Fruit fly (Drosophila melanogaster): ENCODE results near the gene CG14439.

The CG14439 gene

dm6 chrX:6790944-6791343 lies 43.6 kb downstream of the CG14439 start:
- TF ChIP-seq CG17801 (GFP tag; optimal IDR thresholded peaks at IDR 0.05; ENCODE audit: partially characterized antibody) = no peak

- no peak for TF ChIP-seq CG17801 (GFP tag; optimal IDR thresholded peaks at IDR 0.05; ENCODE audit: partially characterized antibody)
Observed at dm6 chrX:6791531-6791930, 44.2 kb downstream of the CG14439 start.

dm6 chrX:6792891-6793290 lies 45.5 kb downstream of the CG14439 start:
- TF ChIP-seq CG17801 (GFP tag; optimal IDR thresholded peaks at IDR 0.05; ENCODE audit: partially characterized antibody) = no peak

dm6 chrX:6793390-6793789 lies 46.0 kb downstream of the CG14439 start:
- no peak for TF ChIP-seq CG17801 (GFP tag; optimal IDR thresholded peaks at IDR 0.05; ENCODE audit: partially characterized antibody)

dm6 chrX:6794190-6794589 lies 46.8 kb downstream of the CG14439 start:
- peak; percentile 65 for TF ChIP-seq CG17801 (GFP tag; optimal IDR thresholded peaks at IDR 0.05; ENCODE audit: partially characterized antibody)

- no peak for TF ChIP-seq CG17801 (GFP tag; optimal IDR thresholded peaks at IDR 0.05; ENCODE audit: partially characterized antibody)
Observed at dm6 chrX:6794826-6795225, 47.5 kb downstream of the CG14439 start.

- no peak for TF ChIP-seq CG17801 (GFP tag; optimal IDR thresholded peaks at IDR 0.05; ENCODE audit: partially characterized antibody)
Observed at dm6 chrX:6795987-6796691, 48.8 kb downstream of the CG14439 start.

dm6 chrX:6796972-6797371 lies 49.6 kb downstream of the CG14439 start:
- TF ChIP-seq CG17801 (GFP tag; optimal IDR thresholded peaks at IDR 0.05; ENCODE audit: partially characterized antibody) = no peak

dm6 chrX:6799261-6800022 lies 52.1 kb downstream of the CG14439 start:
- peak; percentile 36 for TF ChIP-seq CG17801 (GFP tag; optimal IDR thresholded peaks at IDR 0.05; ENCODE audit: partially characterized antibody)

- peak; percentile 39 for TF ChIP-seq CG17801 (GFP tag; optimal IDR thresholded peaks at IDR 0.05; ENCODE audit: partially characterized antibody)
Observed at dm6 chrX:6800726-6801296, 53.5 kb downstream of the CG14439 start.

- TF ChIP-seq CG17801 (GFP tag; optimal IDR thresholded peaks at IDR 0.05; ENCODE audit: partially characterized antibody) = no peak
Observed at dm6 chrX:6802376-6803080, 55.2 kb downstream of the CG14439 start.

- TF ChIP-seq CG17801 (GFP tag; optimal IDR thresholded peaks at IDR 0.05; ENCODE audit: partially characterized antibody) = peak; percentile 59
Observed at dm6 chrX:6803312-6803794, 56.0 kb downstream of the CG14439 start, which contains the start of the genes C3G and pod1. Gene C3G (minus strand): TSS chrX:6803593. Gene pod1 (plus strand): TSS chrX:6803684.

- TF ChIP-seq CG17801 (GFP tag; optimal IDR thresholded peaks at IDR 0.05; ENCODE audit: partially characterized antibody) = no peak
Observed at dm6 chrX:6803880-6804484, 56.6 kb downstream of the CG14439 start.

dm6 chrX:6804485-6805295 lies 57.3 kb downstream of the CG14439 start:
- TF ChIP-seq CG17801 (GFP tag; optimal IDR thresholded peaks at IDR 0.05; ENCODE audit: partially characterized antibody) = peak; percentile 80

Measured in ovary, adult (tissue).